Worm (Caenorhabditis elegans) whole organism, L4 larva: Measurements from ENCODE around the gene str-187.

Experiments
- F44E2.7 ChIP-seq: fragments of 200-800 bp; sonication (Bioruptor generic); IDR thresholded peaks from 2 replicates; pipeline ENCODE4 v2.1.2; 2022; ENCODE audit warnings: missing genetic modification characterization, missing compliant biosample characterization
- Y48G9A.11 ChIP-seq: fragments of 200-800 bp; sonication (Bioruptor generic); IDR thresholded peaks from 2 replicates; pipeline ENCODE4 v1.3.6; 2022; ENCODE audit warnings: missing genetic modification reagents, missing genetic modification characterization, missing compliant biosample characterization
- Y5F2A.4 ChIP-seq: fragments of 200-800 bp; sonication (Bioruptor generic); optimal IDR thresholded peaks from 2 replicates; lab custom pipeline; 2018; ENCODE audit warnings: mild to moderate bottlenecking, missing genetic modification characterization, missing compliant biosample characterization
- fos-1 ChIP-seq: fragments of 150-350 bp; optimal IDR thresholded peaks from 2 replicates; lab custom pipeline; 2014; ENCODE audit warnings: missing biosample characterization, missing genetic modification characterization
- hif-1 ChIP-seq, 2 experiments: sonication (generic microtip); optimal IDR thresholded peaks; 2 replicates each; lab custom pipeline; 2016 to 2017; ENCODE audit warnings: missing compliant biosample characterization in 2 of 2, missing genetic modification characterization in 2 of 2, missing genetic modification reagents in 2 of 2, missing genotype in 2 of 2, mild to moderate bottlenecking in 1 of 2
- lir-3 ChIP-seq: sonication (generic microtip); optimal IDR thresholded peaks from 2 replicates; lab custom pipeline; 2016; ENCODE audit warnings: mild to moderate bottlenecking, missing genetic modification characterization, missing compliant biosample characterization
- mdl-1 ChIP-seq, 2 experiments: fragments of 150-350 bp in 1 of 2; sonication (generic microtip) in 1 of 2; optimal IDR thresholded peaks; 2 replicates each; lab custom pipeline; 2014 to 2017; ENCODE audit warnings: missing biosample characterization in 2 of 2, missing genetic modification characterization in 2 of 2
- mep-1 ChIP-seq: fragments of 150-350 bp; sonication (generic microtip); optimal IDR thresholded peaks from 3 replicates; lab custom pipeline; 2014; ENCODE audit warnings: missing biosample characterization, missing genetic modification characterization
- nhr-10 ChIP-seq: fragments of 150-350 bp; optimal IDR thresholded peaks from 2 replicates; lab custom pipeline; 2014; ENCODE audit warnings: missing biosample characterization, missing genetic modification characterization
- nhr-11 ChIP-seq: fragments of 150-350 bp; optimal IDR thresholded peaks from 2 replicates; lab custom pipeline; 2014; ENCODE audit warnings: missing biosample characterization, missing genetic modification characterization
- snpc-4 ChIP-seq: fragments of 150-350 bp; optimal IDR thresholded peaks from 2 replicates; lab custom pipeline; 2014; ENCODE audit warnings: missing biosample characterization, missing genetic modification characterization
- spr-3 ChIP-seq: fragments of 200-800 bp; sonication (Bioruptor generic); optimal IDR thresholded peaks from 2 replicates; lab custom pipeline; 2018; ENCODE audit warnings: mild to moderate bottlenecking, missing genetic modification characterization, missing compliant biosample characterization
- unc-62 ChIP-seq, 3 experiments: fragments of 150-350 bp in 1 of 3; sonication (generic microtip); optimal IDR thresholded peaks in 2 of 3; peaks in 1 of 3; 1 replicate in 1 of 3; 2 replicates in 2 of 3; lab custom pipeline; 2014 to 2017; ENCODE audit warnings: missing biosample characterization in 3 of 3, missing genetic modification characterization in 3 of 3, missing genetic modification reagents in 3 of 3, missing genotype in 1 of 3
- vab-7 ChIP-seq: fragments of 200-800 bp; sonication (Bioruptor generic); IDR thresholded peaks from 2 replicates; pipeline ENCODE4 v1.3.6; 2022; ENCODE audit warnings: missing genetic modification reagents, missing genetic modification characterization, missing compliant biosample characterization

DNA sequence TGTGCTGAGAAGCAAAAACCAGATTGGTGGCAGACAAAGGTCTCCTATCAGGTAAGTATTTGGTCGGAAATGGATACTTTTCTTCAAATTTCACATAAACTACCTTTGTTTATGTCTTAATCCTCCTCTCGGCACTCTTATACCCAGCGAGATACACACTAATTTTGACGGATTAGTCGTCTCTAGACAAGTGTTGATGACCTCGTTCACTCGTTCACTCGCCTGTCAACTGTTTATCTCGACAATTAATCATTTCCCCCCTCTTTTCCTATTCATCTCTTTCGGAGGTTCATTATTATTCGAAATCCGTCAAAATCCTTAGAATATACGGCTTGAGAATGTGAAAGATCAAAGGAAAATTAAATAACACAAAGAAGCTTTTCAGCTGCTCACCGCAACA lies 4.3 kb downstream of the str-187 start:
- TF ChIP-seq nhr-10 (tag; lab: Kevin White, UChicago): no peak
- no peak for TF ChIP-seq Y48G9A.11 (GFP tag; lab: Robert Waterston, UW)
- no peak for TF ChIP-seq vab-7 (GFP tag; lab: Robert Waterston, UW)
- TF ChIP-seq F44E2.7 (GFP tag; lab: Robert Waterston, UW): no peak
- no peak for TF ChIP-seq hif-1 (tag; optimal IDR thresholded peaks at IDR 0.05; lab: Kevin White, UChicago)
- no peak for TF ChIP-seq snpc-4 (tag; lab: Kevin White, UChicago)
- TF ChIP-seq fos-1 (tag; lab: Kevin White, UChicago): no peak
- no peak for TF ChIP-seq mep-1 (tag; lab: Kevin White, UChicago)
- TF ChIP-seq mdl-1 (tag; optimal IDR thresholded peaks at IDR 0.05; lab: Kevin White, UChicago): no peak
- no peak for TF ChIP-seq lir-3 (tag; lab: Kevin White, UChicago)
- no peak for TF ChIP-seq nhr-11 (tag; lab: Kevin White, UChicago)
- no peak for TF ChIP-seq unc-62 (GFP tag; optimal IDR thresholded peaks at IDR 0.05 in 1 of 2; lab: Kevin White, UChicago)
- TF ChIP-seq unc-62 (tag; optimal IDR thresholded peaks at IDR 0.05; lab: Kevin White, UChicago): no peak
- no peak for TF ChIP-seq spr-3 (GFP tag; lab: Kevin White, UChicago)
- no peak for TF ChIP-seq Y5F2A.4 (GFP tag; lab: Kevin White, UChicago)
